Fruit fly (Drosophila melanogaster) whole organism, embryonic: ENCODE data around the gene CG3726.

Experiments
- Antp ChIP-seq: fragments of 200-800 bp; sonication (Bioruptor generic); optimal IDR thresholded peaks from 3 replicates; lab custom pipeline; 2016; ENCODE audit warnings: missing biosample characterization, missing genetic modification characterization
- Bgb ChIP-seq: fragments of 200-800 bp; sonication (Bioruptor generic); IDR thresholded peaks from 2 replicates; pipeline ENCODE4 v1.3.6; 2022; ENCODE audit warnings: missing biosample characterization, missing genetic modification characterization; ENCODE audit not compliant: partially characterized antibody
- Blimp-1 ChIP-seq: fragments of 200-800 bp; sonication (Bioruptor generic); optimal IDR thresholded peaks from 3 replicates; lab custom pipeline; 2018; ENCODE audit warnings: missing biosample characterization, missing genetic modification characterization, mild to moderate bottlenecking, moderate library complexity, missing genetic modification reagents
- CG10654 ChIP-seq: fragments of 200-800 bp; sonication (Bioruptor generic); optimal IDR thresholded peaks from 2 replicates; lab custom pipeline; 2016; ENCODE audit warnings: missing biosample characterization, missing genetic modification characterization
- CG12071 ChIP-seq: fragments of 200-800 bp; sonication (Bioruptor generic); optimal IDR thresholded peaks from 3 replicates; lab custom pipeline; 2018; ENCODE audit warnings: missing biosample characterization, mild to moderate bottlenecking, missing genetic modification characterization
- CG13894 ChIP-seq: fragments of 200-800 bp; sonication (Bioruptor generic); optimal IDR thresholded peaks from 3 replicates; lab custom pipeline; 2018; ENCODE audit warnings: missing biosample characterization, mild to moderate bottlenecking, missing genetic modification characterization, moderate library complexity
- CG16863 ChIP-seq: fragments of 200-800 bp; sonication (Bioruptor generic); optimal IDR thresholded peaks from 3 replicates; lab custom pipeline; 2016; ENCODE audit warnings: missing biosample characterization, missing genetic modification characterization
- CG17612 ChIP-seq: fragments of 200-800 bp; sonication (Bioruptor generic); IDR thresholded peaks from 2 replicates; pipeline ENCODE4 v1.3.6; 2022; ENCODE audit warnings: missing biosample characterization, missing genetic modification characterization
- CG18262 ChIP-seq: fragments of 200-800 bp; optimal IDR thresholded peaks from 3 replicates; lab custom pipeline; 2019; ENCODE audit warnings: missing biosample characterization, mild to moderate bottlenecking, missing genetic modification characterization, moderate library complexity
- CG1832 ChIP-seq: fragments of 200-800 bp; sonication (Bioruptor generic); optimal IDR thresholded peaks from 2 replicates; lab custom pipeline; 2017; ENCODE audit warnings: missing biosample characterization, mild to moderate bottlenecking, missing genetic modification characterization, inconsistent platforms
- CG2712 ChIP-seq: fragments of 200-800 bp; optimal IDR thresholded peaks from 3 replicates; lab custom pipeline; 2019; ENCODE audit warnings: missing biosample characterization, mild to moderate bottlenecking, missing genetic modification characterization, moderate library complexity
- CG2889 ChIP-seq: fragments of 200-800 bp; sonication (Bioruptor generic); IDR thresholded peaks from 3 replicates; pipeline ENCODE4 v1.3.6; 2022; ENCODE audit warnings: missing biosample characterization, missing genetic modification characterization
- CG30431 ChIP-seq: fragments of 200-800 bp; sonication (Bioruptor generic); optimal IDR thresholded peaks from 2 replicates; lab custom pipeline; 2017; ENCODE audit warnings: missing biosample characterization, missing genetic modification characterization
- CG4424 ChIP-seq: fragments of 200-800 bp; sonication (Bioruptor generic); optimal IDR thresholded peaks from 3 replicates; lab custom pipeline; 2016; ENCODE audit warnings: missing biosample characterization, missing genetic modification characterization
- CG4707 ChIP-seq: fragments of 200-800 bp; sonication (Bioruptor generic); optimal IDR thresholded peaks from 2 replicates; lab custom pipeline; 2018; ENCODE audit warnings: missing biosample characterization, mild to moderate bottlenecking, missing genetic modification characterization, moderate library complexity
- CG5245 ChIP-seq: fragments of 200-800 bp; sonication (Bioruptor generic); optimal IDR thresholded peaks from 3 replicates; lab custom pipeline; 2016; ENCODE audit warnings: missing biosample characterization, missing genetic modification characterization
- CG5953 ChIP-seq: fragments of 200-800 bp; sonication (Bioruptor generic); IDR thresholded peaks from 2 replicates; pipeline ENCODE4 v1.3.6; 2022; ENCODE audit warnings: missing biosample characterization, missing genetic modification characterization
- CG6254 ChIP-seq: fragments of 200-800 bp; sonication (Bioruptor generic); optimal IDR thresholded peaks from 3 replicates; lab custom pipeline; 2017; ENCODE audit warnings: mild to moderate bottlenecking, missing biosample characterization, missing genetic modification reagents, missing genetic modification characterization
- CG6813 ChIP-seq: fragments of 200-800 bp; sonication (Bioruptor generic); optimal IDR thresholded peaks from 2 replicates; lab custom pipeline; 2017; ENCODE audit warnings: missing biosample characterization, missing genetic modification characterization, mild to moderate bottlenecking, moderate library complexity, missing genetic modification reagents
- Drgx ChIP-seq: fragments of 200-800 bp; sonication (Bioruptor generic); IDR thresholded peaks from 2 replicates; pipeline ENCODE4 v1.3.6; 2022; ENCODE audit warnings: missing biosample characterization, missing genetic modification characterization
- HLH3B ChIP-seq: fragments of 200-800 bp; sonication (Bioruptor generic); IDR thresholded peaks from 2 replicates; pipeline ENCODE4 v1.3.6; 2022; ENCODE audit warnings: missing biosample characterization, missing genetic modification characterization
- Hr39 ChIP-seq: fragments of >200 bp; optimal IDR thresholded peaks from 2 replicates; lab custom pipeline; 2017
- MBD-R2 ChIP-seq: fragments of 200-800 bp; sonication (Bioruptor generic); IDR thresholded peaks from 2 replicates; pipeline ENCODE4 v1.3.6; 2022; ENCODE audit warnings: missing biosample characterization, missing genetic modification characterization
- PHDP ChIP-seq: fragments of 200-800 bp; sonication (Bioruptor generic); optimal IDR thresholded peaks from 3 replicates; lab custom pipeline; 2018; ENCODE audit warnings: missing biosample characterization, mild to moderate bottlenecking, missing genetic modification characterization, moderate library complexity
- Sry-β ChIP-seq: fragments of 200-800 bp; sonication (Bioruptor generic); optimal IDR thresholded peaks from 2 replicates; lab custom pipeline; 2018; ENCODE audit warnings: missing biosample characterization, mild to moderate bottlenecking, missing genetic modification characterization, moderate library complexity
- abd-A ChIP-seq: fragments of 200-800 bp; sonication (Bioruptor generic); optimal IDR thresholded peaks from 3 replicates; lab custom pipeline; 2019; ENCODE audit warnings: missing biosample characterization, mild to moderate bottlenecking, missing genetic modification characterization, moderate library complexity
- bsh ChIP-seq, 2 experiments: fragments of 200-800 bp; sonication (Bioruptor generic); optimal IDR thresholded peaks; 2 replicates each; lab custom pipeline; 2017 to 2018; ENCODE audit warnings: mild to moderate bottlenecking in 2 of 2, missing biosample characterization in 2 of 2, missing genetic modification characterization in 2 of 2, moderate library complexity in 1 of 2
- crp ChIP-seq, 2 experiments: fragments of 200-800 bp; sonication (Bioruptor generic); optimal IDR thresholded peaks; 2 replicates in 1 of 2; 3 replicates in 1 of 2; lab custom pipeline; 2017; ENCODE audit warnings: missing biosample characterization in 2 of 2, missing genetic modification characterization in 2 of 2, mild to moderate bottlenecking in 1 of 2, moderate library complexity in 1 of 2
- da ChIP-seq: fragments of 200-800 bp; sonication (Bioruptor generic); optimal IDR thresholded peaks from 2 replicates; lab custom pipeline; 2016; ENCODE audit warnings: missing biosample characterization, missing genetic modification characterization
- ewg ChIP-seq: fragments of 200-800 bp; sonication (Bioruptor generic); optimal IDR thresholded peaks from 3 replicates; lab custom pipeline; 2017; ENCODE audit warnings: mild to moderate bottlenecking, missing biosample characterization, missing genetic modification reagents, missing genetic modification characterization
- grau ChIP-seq: fragments of 200-800 bp; optimal IDR thresholded peaks from 3 replicates; lab custom pipeline; 2019; ENCODE audit warnings: missing biosample characterization, mild to moderate bottlenecking, missing genetic modification characterization, moderate library complexity
- lilli ChIP-seq: fragments of 200-800 bp; sonication (Bioruptor generic); optimal IDR thresholded peaks from 3 replicates; lab custom pipeline; 2016; ENCODE audit warnings: missing biosample characterization, missing genetic modification characterization
- lov ChIP-seq, 2 experiments: fragments of 200-800 bp in 1 of 2; fragments of >200 bp in 1 of 2; sonication (Bioruptor generic) in 1 of 2; IDR thresholded peaks in 1 of 2; optimal IDR thresholded peaks in 1 of 2; 2 replicates in 1 of 2; 3 replicates in 1 of 2; pipeline versions ENCODE4 v1.3.6 to Lab custom; 2017 to 2022; ENCODE audit warnings: missing biosample characterization in 1 of 2, missing genetic modification characterization in 1 of 2
- mirr ChIP-seq: fragments of 200-800 bp; sonication (Bioruptor generic); optimal IDR thresholded peaks from 3 replicates; lab custom pipeline; 2018; ENCODE audit warnings: missing biosample characterization, mild to moderate bottlenecking, missing genetic modification characterization
- nerfin-2 ChIP-seq: fragments of 200-800 bp; sonication (Bioruptor generic); IDR thresholded peaks from 2 replicates; pipeline ENCODE4 v1.3.6; 2022; ENCODE audit warnings: missing biosample characterization, missing genetic modification characterization; ENCODE audit not compliant: partially characterized antibody
- pita ChIP-seq: fragments of 200-800 bp; sonication (Bioruptor generic); optimal IDR thresholded peaks from 2 replicates; lab custom pipeline; 2017; ENCODE audit warnings: missing biosample characterization, mild to moderate bottlenecking, missing genetic modification characterization
- prd ChIP-seq, 3 experiments: fragments of >200 bp in 2 of 3; fragments of 200-800 bp in 1 of 3; sonication (Bioruptor generic) in 1 of 3; optimal IDR thresholded peaks in 2 of 3; IDR thresholded peaks in 1 of 3; 2 replicates in 2 of 3; 3 replicates in 1 of 3; pipeline versions ENCODE4 v1.3.6 to Lab custom; 2017 to 2022; ENCODE audit warnings: missing biosample characterization in 1 of 3, missing genetic modification characterization in 1 of 3
- seq ChIP-seq: fragments of 200-800 bp; sonication (Bioruptor generic); IDR thresholded peaks from 2 replicates; pipeline ENCODE4 v1.3.6; 2022; ENCODE audit warnings: missing biosample characterization, missing genetic modification characterization
- sna ChIP-seq: fragments of 200-800 bp; sonication (Bioruptor generic); IDR thresholded peaks from 2 replicates; pipeline ENCODE4 v1.3.6; 2022; ENCODE audit warnings: missing biosample characterization, missing genetic modification characterization; ENCODE audit not compliant: partially characterized antibody
- stwl ChIP-seq: fragments of 200-800 bp; sonication (Bioruptor generic); optimal IDR thresholded peaks from 3 replicates; lab custom pipeline; 2018; ENCODE audit warnings: missing biosample characterization, mild to moderate bottlenecking, missing genetic modification characterization, moderate library complexity

The CG3726 gene

DNA sequence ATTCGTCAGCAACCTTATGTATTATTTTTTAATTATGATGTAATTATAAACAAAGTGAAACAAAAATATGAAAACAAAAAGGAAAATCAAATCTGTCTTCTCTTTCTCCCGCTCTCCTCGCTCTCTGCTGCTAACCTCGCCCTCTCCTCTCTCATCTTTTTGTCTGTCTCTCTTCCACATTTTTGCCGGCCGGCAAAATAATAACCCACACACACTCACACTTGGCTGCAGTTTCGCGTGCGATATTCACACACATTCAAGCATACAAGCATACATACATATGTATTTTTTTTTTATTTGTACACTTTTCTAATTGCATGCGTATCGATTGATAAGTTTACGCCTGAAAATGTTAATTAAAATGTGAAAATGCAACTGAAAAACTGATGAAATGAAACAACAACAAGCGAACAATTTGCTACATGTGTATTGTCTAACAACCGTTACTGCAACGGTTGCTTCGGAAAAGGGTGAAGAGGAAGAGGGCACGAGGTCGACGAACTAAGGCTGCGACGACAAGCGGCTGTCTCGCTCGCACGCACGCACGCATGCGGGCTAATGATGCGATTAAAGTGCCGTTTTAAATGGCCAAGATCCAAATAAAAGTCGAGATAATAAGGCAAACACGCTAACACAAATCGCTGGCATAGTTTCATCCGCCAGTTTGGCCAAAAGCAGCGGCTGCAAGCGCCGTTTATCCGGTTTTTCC lies 12.4 kb upstream of the CG3726 start (continued):
- TF ChIP-seq CG13894 (tag; lab: Kevin White, UChicago) (no peak), pita (GFP tag; lab: Kevin White, UChicago) (no peak), CG4707 (GFP tag; lab: Kevin White, UChicago) (no peak), lov (optimal IDR thresholded peaks at IDR 0.05; lab: Kevin White, UChicago) (no peak), lov (GFP tag; IDR thresholded peaks at IDR 0.05; lab: Robert Waterston, UW) (no peak), CG2889 (GFP tag; lab: Robert Waterston, UW) (no peak), CG12071 (GFP tag; lab: Kevin White, UChicago) (no peak), CG16863 (no peak), grau (no peak)

DNA sequence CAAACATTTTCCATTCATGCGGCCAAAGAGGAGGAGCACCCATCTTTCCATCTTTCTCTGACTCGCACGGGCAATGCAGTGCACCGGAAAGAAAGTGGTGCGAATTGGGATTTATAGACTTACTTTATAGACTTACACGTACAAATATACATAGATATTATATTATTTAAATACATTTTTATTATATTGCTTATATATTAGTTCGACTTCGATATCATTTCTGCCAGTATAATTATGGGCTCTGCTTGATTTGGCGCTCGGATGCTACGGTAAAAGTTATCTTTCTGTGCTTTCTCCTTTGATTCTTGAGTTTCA lies 11.9 kb upstream of the CG3726 start:
- no peak for TF ChIP-seq lilli (GFP tag; lab: Kevin White, UChicago)
- no peak for TF ChIP-seq CG6813
- TF ChIP-seq nerfin-2 (GFP tag; lab: Robert Waterston, UW): no peak
- TF ChIP-seq bsh (GFP tag; optimal IDR thresholded peaks at IDR 0.05; lab: Kevin White, UChicago): peak in 1 of 2 experiments; percentile 31
- TF ChIP-seq ewg: peak; percentile 2
- no peak for TF ChIP-seq mirr (GFP tag; lab: Kevin White, UChicago)
- TF ChIP-seq PHDP (tag; lab: Kevin White, UChicago): no peak
- TF ChIP-seq CG1832 (GFP tag; lab: Kevin White, UChicago): peak; percentile 30
- peak; percentile 89 for TF ChIP-seq Hr39 (lab: Kevin White, UChicago)
- peak; percentile 34 for TF ChIP-seq CG18262 (tag; lab: Kevin White, UChicago)
- peak; percentile 21 for TF ChIP-seq CG2712 (tag; lab: Kevin White, UChicago)
- peak; percentile 3 for TF ChIP-seq Blimp-1 (GFP tag; lab: Kevin White, UChicago)
- peak; percentile 51 for TF ChIP-seq Drgx (GFP tag; lab: Robert Waterston, UW)
- TF ChIP-seq CG5953 (GFP tag; lab: Robert Waterston, UW): 0 out of 2 replicates have a peak, but pooled peaks have one; percentile 13
- TF ChIP-seq CG4424 (GFP tag; lab: Kevin White, UChicago): peak; percentile 9
- no peak for TF ChIP-seq CG5245
- peak; percentile 10 for TF ChIP-seq CG6254
- TF ChIP-seq Sry-β (GFP tag; lab: Kevin White, UChicago): no peak
- TF ChIP-seq prd (optimal IDR thresholded peaks at IDR 0.05; lab: Kevin White, UChicago): no peak
- 0 out of 3 replicates have a peak, but pooled peaks have one; percentile 17 for TF ChIP-seq prd (GFP tag; IDR thresholded peaks at IDR 0.05; lab: Robert Waterston, UW)

DNA sequence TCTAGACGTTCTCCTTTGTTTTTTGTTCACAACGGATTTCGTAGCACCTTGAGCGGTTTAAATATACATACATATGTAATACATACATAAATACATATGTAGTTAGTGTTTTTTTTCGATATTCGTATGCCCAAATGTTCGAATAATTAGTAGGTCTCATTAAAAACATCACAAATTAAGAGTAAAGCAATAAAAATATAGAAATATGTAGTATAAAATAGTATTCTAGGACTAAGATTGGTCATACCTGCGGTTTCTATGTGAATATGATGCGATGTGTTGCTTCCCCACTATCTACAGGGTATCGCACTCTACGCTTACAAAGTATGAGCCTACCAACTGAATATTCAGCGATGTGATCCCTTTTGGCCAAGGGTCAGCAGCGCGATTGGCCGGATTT lies 11.5 kb upstream of the CG3726 start, which contains the start of gene CG4020:
Gene CG4020, plus strand, starts transcription at position 301 of the 400 bp plus-strand sequence.
- no peak for TF ChIP-seq da
- no peak for TF ChIP-seq seq (GFP tag; lab: Robert Waterston, UW)
- TF ChIP-seq abd-A (tag; lab: Kevin White, UChicago): no peak
- TF ChIP-seq crp (GFP tag; optimal IDR thresholded peaks at IDR 0.05; lab: Kevin White, UChicago): no peak
- no peak for TF ChIP-seq HLH3B (GFP tag; lab: Robert Waterston, UW)
- TF ChIP-seq CG10654: no peak
- TF ChIP-seq Bgb (GFP tag; lab: Robert Waterston, UW): no peak
- no peak for TF ChIP-seq stwl
- TF ChIP-seq CG17612 (GFP tag; lab: Robert Waterston, UW): no peak
- TF ChIP-seq prd (optimal IDR thresholded peaks at IDR 0.05; lab: Kevin White, UChicago): no peak
- TF ChIP-seq prd (GFP tag; IDR thresholded peaks at IDR 0.05; lab: Robert Waterston, UW): no peak
- no peak for TF ChIP-seq CG30431 (GFP tag; lab: Kevin White, UChicago)
- TF ChIP-seq Antp (GFP tag; lab: Kevin White, UChicago): no peak
- no peak for TF ChIP-seq MBD-R2 (GFP tag; lab: Robert Waterston, UW)
- no peak for TF ChIP-seq sna (GFP tag; lab: Robert Waterston, UW)
